Fruit fly (Drosophila melanogaster) whole organism, wandering third instar larva: ENCODE data around the gene Pcyt1.

Experiments used
- CrebA ChIP-seq: fragments of 200-800 bp; sonication (Bioruptor generic); optimal IDR thresholded peaks from 2 replicates; lab custom pipeline; 2016; ENCODE audit warnings: missing biosample characterization, mild to moderate bottlenecking, missing genetic modification characterization, borderline replicate concordance
- Hnf4 ChIP-seq: fragments of 200-800 bp; sonication (Bioruptor generic); optimal IDR thresholded peaks from 2 replicates; lab custom pipeline; 2016; ENCODE audit warnings: missing biosample characterization, mild to moderate bottlenecking, missing genetic modification characterization
- Hr78 ChIP-seq: fragments of >200 bp; optimal IDR thresholded peaks from 2 replicates; lab custom pipeline; 2017; ENCODE audit warnings: missing biosample characterization, missing genetic modification characterization
- Rel ChIP-seq, 2 experiments: fragments of 200-800 bp; sonication (Bioruptor generic) in 1 of 2; optimal IDR thresholded peaks; 2 replicates in 1 of 2; 3 replicates in 1 of 2; lab custom pipeline; 2016 to 2019; ENCODE audit warnings: mild to moderate bottlenecking in 2 of 2, missing biosample characterization in 2 of 2, missing genetic modification characterization in 2 of 2, moderate library complexity in 1 of 2
- br ChIP-seq: fragments of 200-800 bp; sonication (Bioruptor generic); optimal IDR thresholded peaks from 2 replicates; lab custom pipeline; 2016; ENCODE audit warnings: missing biosample characterization, missing genetic modification characterization

- TF ChIP-seq Hnf4 (GFP tag; lab: Kevin White, UChicago) (no peak), Rel (GFP tag; optimal IDR thresholded peaks at IDR 0.05; lab: Kevin White, UChicago) (no peak), Rel (tag; optimal IDR thresholded peaks at IDR 0.05; lab: Kevin White, UChicago) (peak; percentile 85), Hr78 (no peak), br (GFP tag; lab: Kevin White, UChicago) (no peak), CrebA (GFP tag; lab: Kevin White, UChicago) (no peak)
Measured at dm6 chr3L:1569162-1569965, 23.5 kb downstream of the Pcyt1 start, which contains the start of gene Tmep.
